Fruit fly (Drosophila melanogaster) whole organism, larva: ENCODE measurements around the gene CG13806.
A peak's percentile ranks its signal among the peaks of the same experiment; 100 is the strongest.

Experiments used
- noc ChIP-seq: fragments of 200-800 bp; sonication (Bioruptor generic); optimal IDR thresholded peaks from 3 replicates; lab custom pipeline; 2019; ENCODE audit warnings: missing biosample characterization, mild to moderate bottlenecking, missing genetic modification characterization, moderate library complexity

CG13806 gene

dm6 chr3L:2265692-2266444 is at the start of gene CG13806, which contains the start of gene ecd:
Gene CG13806 (plus strand): TSS chr3L:2266394.
Gene ecd (minus strand): TSS chr3L:2265857.
- TF ChIP-seq noc (tag; lab: Kevin White, UChicago) = no peak

- no peak for TF ChIP-seq noc (tag; lab: Kevin White, UChicago)
These were observed 37.6 kb upstream of the CG13806 start for dm6 chr3L:2228367-2229171.

DNA sequence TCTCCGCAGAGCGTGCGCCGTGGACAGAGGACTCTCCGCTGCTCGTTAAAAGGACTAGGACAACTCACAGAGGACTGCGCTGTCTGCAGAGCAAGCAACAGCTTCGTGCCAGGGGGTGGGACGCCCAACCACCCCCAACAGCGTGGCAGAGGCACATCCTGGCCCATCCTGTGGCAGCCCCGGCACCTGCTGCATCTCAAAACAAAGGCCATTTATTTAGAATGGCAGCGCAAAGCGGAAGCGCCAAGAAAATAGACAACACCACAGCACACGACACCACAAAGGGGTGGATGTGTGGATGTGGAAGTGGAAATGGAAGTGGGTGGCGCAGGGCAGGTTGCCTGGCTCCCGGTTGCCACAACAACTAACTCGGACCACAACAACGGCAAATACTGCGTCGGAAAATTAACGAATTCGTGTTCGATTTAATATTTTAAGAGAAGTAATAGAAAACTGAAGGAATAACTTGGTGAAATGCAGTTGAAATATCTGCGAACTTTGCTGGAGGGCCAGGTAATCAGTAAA is 37.0 kb upstream of the CG13806 start, which contains the start of gene Oseg2:
TSS of gene Oseg2 (plus strand) at position 475 of the 525 bp plus-strand sequence.
- no peak for TF ChIP-seq noc (tag; lab: Kevin White, UChicago)

DNA sequence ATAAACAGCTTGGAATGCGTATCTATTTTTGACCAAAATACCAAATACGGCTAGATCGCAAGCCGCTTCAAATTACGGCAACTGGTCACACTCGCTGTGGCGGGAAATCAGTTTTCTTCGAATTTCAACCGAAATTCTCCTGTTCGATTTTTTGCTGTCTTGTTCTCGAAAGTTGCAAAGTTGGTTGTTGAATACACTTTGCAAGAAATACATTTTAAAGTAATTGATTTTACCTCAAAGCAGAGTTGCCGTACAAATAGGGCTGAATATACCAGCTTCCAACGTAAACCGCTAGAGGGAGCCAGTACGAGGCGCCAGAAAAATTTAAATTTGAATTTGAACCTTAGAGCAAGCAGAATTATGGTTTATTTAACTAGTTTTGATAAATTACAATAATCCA is 29.2 kb upstream of the CG13806 start, which contains the start of gene CG9018:
TSS of gene CG9018 (minus strand) at position 43 of the 400 bp plus-strand sequence.
- no peak for TF ChIP-seq noc (tag; lab: Kevin White, UChicago)

dm6 chr3L:2237543-2238233 is 28.5 kb upstream of the CG13806 start, which contains the start of gene ACXD:
Gene ACXD (plus strand): TSS chr3L:2237608.
- TF ChIP-seq noc (tag; lab: Kevin White, UChicago) = peak; percentile 87

DNA sequence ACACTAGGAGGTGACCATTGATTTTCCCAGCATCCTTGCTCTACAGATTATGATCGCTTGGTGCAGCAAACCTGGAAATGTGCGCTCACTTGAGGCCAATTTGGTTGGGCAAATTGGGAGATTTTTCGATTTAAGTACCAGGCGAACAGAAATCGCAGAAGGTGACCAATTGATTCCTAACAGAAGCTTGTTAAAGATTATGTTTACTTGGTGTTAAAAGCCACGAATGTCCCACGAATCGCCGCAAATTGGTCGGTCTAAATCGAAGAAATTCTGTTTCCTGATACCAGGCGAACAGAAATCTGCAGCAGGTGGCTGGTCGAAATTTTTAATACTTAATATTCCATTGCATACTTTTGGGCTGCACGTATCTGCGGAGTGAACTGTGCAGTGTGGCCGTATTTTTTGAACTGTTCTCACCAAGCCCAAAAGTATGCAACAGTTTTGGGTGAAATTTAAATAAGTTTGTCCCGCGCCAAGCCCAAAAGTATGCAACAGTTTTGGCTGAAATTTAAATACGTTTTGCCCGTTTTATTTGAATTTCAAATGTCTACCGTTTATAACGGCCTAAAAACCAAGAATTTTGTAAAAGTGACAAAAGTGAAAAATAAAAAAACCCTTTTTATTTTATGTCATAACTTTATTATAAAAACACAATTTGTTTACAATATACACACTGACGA is 22.2 kb upstream of the CG13806 start, which contains the start of gene CG32301:
TSS of gene CG32301 (plus strand) at position 633 of the 683 bp plus-strand sequence.
- TF ChIP-seq noc (tag; lab: Kevin White, UChicago) = no peak

dm6 chr3L:2248335-2248734 is 17.9 kb upstream of the CG13806 start, which contains the start of gene CG32305:
Gene CG32305 (plus strand): TSS chr3L:2248635.
- no peak for TF ChIP-seq noc (tag; lab: Kevin White, UChicago)

DNA sequence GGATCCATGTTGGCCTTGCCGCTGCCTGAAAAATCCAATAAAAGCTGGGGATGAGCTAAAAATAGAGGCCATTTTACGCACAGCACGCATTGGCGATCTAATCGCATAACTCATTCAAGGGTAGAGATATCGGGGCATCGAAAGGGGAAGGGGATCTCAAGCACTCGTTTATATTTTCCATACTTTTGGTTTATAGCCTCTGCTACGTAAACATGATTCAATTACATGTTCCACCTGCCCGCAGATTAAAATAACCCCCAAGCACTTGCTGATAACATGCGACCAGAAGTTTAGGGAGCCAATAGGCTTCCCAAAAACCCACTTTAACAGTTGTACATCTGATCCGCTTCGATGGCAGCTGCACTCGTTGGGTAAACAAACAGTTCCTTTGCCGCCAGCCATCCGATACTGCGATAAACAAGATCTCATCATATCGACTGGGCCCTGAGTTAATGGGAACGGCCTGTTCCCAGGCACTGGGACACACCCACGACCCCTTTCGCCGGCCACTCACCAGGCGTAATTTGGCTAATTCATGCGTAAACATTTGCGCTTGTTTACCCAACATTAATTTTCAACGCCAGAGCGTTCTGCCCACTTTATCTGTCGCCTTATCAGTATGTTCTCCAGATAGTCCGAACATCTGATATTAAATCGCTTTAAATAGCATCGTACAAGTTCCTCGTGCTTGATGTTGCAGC is 12.1 kb upstream of the CG13806 start:
- TF ChIP-seq noc (tag; lab: Kevin White, UChicago) = peak; percentile 26

DNA sequence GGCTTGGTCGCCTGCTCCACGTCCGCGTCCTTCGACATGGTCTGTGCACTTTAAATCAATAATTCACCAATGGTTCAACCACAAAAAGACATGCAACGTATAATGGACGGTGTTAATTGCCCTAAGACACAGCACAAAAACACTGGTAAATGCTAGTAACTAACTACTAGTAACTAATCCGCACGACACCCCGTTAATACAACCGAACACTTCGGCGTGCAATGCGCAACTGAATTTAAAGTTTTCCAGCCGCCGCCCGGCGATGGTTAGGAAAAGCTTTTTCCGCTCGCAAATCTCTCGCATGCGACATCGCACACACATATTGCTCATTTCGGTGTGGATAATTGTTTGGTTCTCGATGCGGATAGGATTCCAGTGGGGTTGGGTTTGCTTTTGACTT is 10.4 kb upstream of the CG13806 start:
- no peak for TF ChIP-seq noc (tag; lab: Kevin White, UChicago)

dm6 chr3L:2256422-2257172 is 9.6 kb upstream of the CG13806 start:
- no peak for TF ChIP-seq noc (tag; lab: Kevin White, UChicago)

dm6 chr3L:2257412-2257862 is 8.8 kb upstream of the CG13806 start, which contains the start of the genes CG1275 and Elp5:
Gene CG1275 (minus strand): TSS chr3L:2257423.
Gene Elp5 (plus strand): TSS chr3L:2257456.
- peak; percentile 91 for TF ChIP-seq noc (tag; lab: Kevin White, UChicago)

DNA sequence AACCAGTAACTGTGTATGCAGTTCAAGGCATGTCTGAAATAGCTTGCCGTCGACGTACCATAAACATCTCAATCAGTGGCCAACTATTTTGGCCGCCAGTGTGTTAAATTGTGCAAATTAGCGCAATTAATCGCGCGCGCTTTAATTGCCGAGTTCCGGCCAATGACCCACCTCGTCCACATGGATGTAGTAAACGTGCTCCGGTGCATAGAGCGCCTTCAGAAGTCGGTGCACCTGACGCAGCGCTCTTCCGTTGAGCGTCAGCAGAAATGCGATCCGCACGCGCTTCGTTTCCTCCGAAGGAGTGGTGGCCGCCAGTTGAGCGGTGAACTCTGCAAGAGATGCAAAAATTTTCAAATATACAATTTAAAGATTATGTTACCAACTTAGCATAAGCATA is 4.9 kb upstream of the CG13806 start:
- TF ChIP-seq noc (tag; lab: Kevin White, UChicago) = no peak

dm6 chr3L:2262515-2262944 is 3.7 kb upstream of the CG13806 start, which contains the start of the genes oxt and CG13807:
Gene oxt (minus strand): TSS chr3L:2262664.
Gene CG13807 (plus strand): TSS chr3L:2262919.
- TF ChIP-seq noc (tag; lab: Kevin White, UChicago) = peak; percentile 78
